Worm (Caenorhabditis elegans): Measurements from ENCODE around the gene spp-21.

The spp-21 gene

DNA sequence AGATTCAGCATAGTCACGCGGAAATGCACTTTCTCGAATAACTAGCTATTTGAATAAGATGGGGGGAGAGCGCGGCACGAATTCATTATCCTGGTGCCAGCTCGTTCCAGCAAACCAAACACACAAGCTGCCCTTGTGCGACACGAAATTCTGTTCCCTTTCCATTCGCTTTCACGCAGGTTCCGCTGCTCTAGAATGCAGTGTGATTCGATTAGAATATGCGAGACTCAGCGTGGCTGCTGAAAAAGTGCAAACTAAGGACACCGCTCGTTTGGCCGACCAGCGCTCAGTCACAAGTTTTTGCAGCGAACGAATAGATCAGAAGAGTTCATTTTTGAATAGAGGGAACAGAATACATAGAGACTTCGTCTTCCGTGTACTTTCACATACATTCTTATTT is 7.8 kb upstream of the spp-21 start:
- TF ChIP-seq isw-1 (GFP tag; IDR thresholded peaks at IDR 0.05) = no peak
- no peak for TF ChIP-seq efl-1 (optimal IDR thresholded peaks at IDR 0.05)
- TF ChIP-seq efl-1 (GFP tag; optimal IDR thresholded peaks at IDR 0.05 in 1 of 2) = peak in 1 of 2 experiments; percentile 41
- TF ChIP-seq sox-4 (tag; optimal IDR thresholded peaks at IDR 0.05) = no peak
- no peak for TF ChIP-seq nhr-20 (tag; optimal IDR thresholded peaks at IDR 0.05)

DNA sequence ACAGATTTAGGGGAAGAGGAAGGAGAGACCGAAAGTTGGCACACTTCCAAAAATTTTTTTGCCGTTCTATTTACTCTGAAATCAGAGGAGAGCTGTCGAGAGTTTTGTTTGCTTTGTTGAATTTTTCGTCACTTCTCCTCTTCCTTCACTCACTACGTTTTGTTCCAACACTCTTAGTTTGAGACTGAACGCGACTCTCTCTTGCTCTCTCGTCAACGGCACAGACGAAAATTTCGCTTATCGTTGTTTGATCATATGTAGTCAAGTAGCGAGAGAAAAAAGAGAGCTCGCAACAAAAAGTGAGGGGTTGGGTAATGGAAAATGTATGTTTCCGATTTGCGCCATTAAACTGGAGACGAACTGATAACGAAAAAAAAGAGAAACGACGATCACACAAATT is 7.3 kb upstream of the spp-21 start:
- TF ChIP-seq nhr-20 (tag; optimal IDR thresholded peaks at IDR 0.05) = peak; percentile 21
- TF ChIP-seq ceh-63 (GFP tag; optimal IDR thresholded peaks at IDR 0.05) = no peak
- no peak for TF ChIP-seq aly-2 (tag; optimal IDR thresholded peaks at IDR 0.05)
- no peak for TF ChIP-seq mef-2 (tag; optimal IDR thresholded peaks at IDR 0.05)
- no peak for TF ChIP-seq Y116A8C.19 (tag; optimal IDR thresholded peaks at IDR 0.05; ENCODE audit: borderline replicate concordance)
- no peak for TF ChIP-seq lin-13 (GFP tag; optimal IDR thresholded peaks at IDR 0.05)
- no peak for TF ChIP-seq nhr-90 (tag; optimal IDR thresholded peaks at IDR 0.05; ENCODE audit: poor library complexity)
- TF ChIP-seq sptf-1 (tag; optimal IDR thresholded peaks at IDR 0.05) = no peak
- TF ChIP-seq fkh-8 (tag; optimal IDR thresholded peaks at IDR 0.05) = no peak
- no peak for TF ChIP-seq hpl-2 (GFP tag; optimal IDR thresholded peaks at IDR 0.05)
- TF ChIP-seq ceh-8 (GFP tag; optimal IDR thresholded peaks at IDR 0.05) = no peak
- no peak for TF ChIP-seq dpl-1 (GFP tag; optimal IDR thresholded peaks at IDR 0.05)
- TF ChIP-seq C04F5.9 (tag; optimal IDR thresholded peaks at IDR 0.05) = no peak
- no peak for TF ChIP-seq zag-1 (tag; optimal IDR thresholded peaks at IDR 0.05)
- TF ChIP-seq rnt-1 (tag; optimal IDR thresholded peaks at IDR 0.05) = no peak
- no peak for TF ChIP-seq isw-1 (GFP tag; IDR thresholded peaks at IDR 0.05)
- TF ChIP-seq pqm-1 (tag; optimal IDR thresholded peaks at IDR 0.05) = peak; percentile 42
- TF ChIP-seq unc-86 (tag; optimal IDR thresholded peaks at IDR 0.05) = no peak
- TF ChIP-seq lsy-2 (tag; optimal IDR thresholded peaks at IDR 0.05) = peak in 1 of 2 experiments; percentile 27
- peak; percentile 60 for TF ChIP-seq tbx-2 (tag; optimal IDR thresholded peaks at IDR 0.05)
- peak in 1 of 2 experiments; percentile 16 for TF ChIP-seq lin-35 (GFP tag; optimal IDR thresholded peaks at IDR 0.05)
- TF ChIP-seq nhr-237 (tag; optimal IDR thresholded peaks at IDR 0.05) = no peak
- no peak for TF ChIP-seq irx-1 (tag; optimal IDR thresholded peaks at IDR 0.05)
- no peak for TF ChIP-seq xbp-1 (tag; optimal IDR thresholded peaks at IDR 0.05)
- TF ChIP-seq mep-1 (tag; optimal IDR thresholded peaks at IDR 0.05) = no peak
- TF ChIP-seq ces-1 (GFP tag; optimal IDR thresholded peaks at IDR 0.05) = no peak
- no peak for TF ChIP-seq nhr-84 (tag; optimal IDR thresholded peaks at IDR 0.05)
- no peak for TF ChIP-seq unc-62 (GFP tag; optimal IDR thresholded peaks at IDR 0.05)
- TF ChIP-seq blmp-1 (tag; optimal IDR thresholded peaks at IDR 0.05) = no peak
- no peak for TF ChIP-seq F16B12.6 (tag; optimal IDR thresholded peaks at IDR 0.05)
- TF ChIP-seq vab-15 (tag; optimal IDR thresholded peaks at IDR 0.05) = no peak
- no peak for TF ChIP-seq ets-5 (GFP tag; IDR thresholded peaks at IDR 0.05)
- peak; percentile 72 for TF ChIP-seq elt-2 (tag; optimal IDR thresholded peaks at IDR 0.05)
- peak in 1 of 2 experiments; percentile 11 for TF ChIP-seq mdl-1 (tag; optimal IDR thresholded peaks at IDR 0.05)
- no peak for TF ChIP-seq lin-39 (tag; optimal IDR thresholded peaks at IDR 0.05)
- TF ChIP-seq snpc-4 (tag; optimal IDR thresholded peaks at IDR 0.05) = no peak
- TF ChIP-seq nhr-76 (tag; optimal IDR thresholded peaks at IDR 0.05) = no peak
- no peak for TF ChIP-seq elt-3 (tag; optimal IDR thresholded peaks at IDR 0.05)
- no peak for TF ChIP-seq lir-3 (tag; optimal IDR thresholded peaks at IDR 0.05; ENCODE audit: poor library complexity)
- TF ChIP-seq sox-4 (tag; optimal IDR thresholded peaks at IDR 0.05) = no peak
- no peak for TF ChIP-seq nhr-11 (tag; optimal IDR thresholded peaks at IDR 0.05)
- no peak for TF ChIP-seq nhr-28 (tag; optimal IDR thresholded peaks at IDR 0.05)
- no peak for TF ChIP-seq skn-1 (tag; optimal IDR thresholded peaks at IDR 0.05)
- TF ChIP-seq C16A3.4 (tag; optimal IDR thresholded peaks at IDR 0.05) = no peak
- TF ChIP-seq unc-30 (tag; optimal IDR thresholded peaks at IDR 0.05) = no peak
- no peak for TF ChIP-seq unc-98 (GFP tag; IDR thresholded peaks at IDR 0.05)
- peak; percentile 51 for TF ChIP-seq nhr-71 (tag; optimal IDR thresholded peaks at IDR 0.05)
- TF ChIP-seq nhr-77 (tag; optimal IDR thresholded peaks at IDR 0.05) = peak; percentile 78
- peak; percentile 96 for TF ChIP-seq lin-14 (GFP tag; optimal IDR thresholded peaks at IDR 0.05)
- no peak for TF ChIP-seq fkh-10 (GFP tag; optimal IDR thresholded peaks at IDR 0.05)
- TF ChIP-seq grh-1 (GFP tag; IDR thresholded peaks at IDR 0.05) = no peak
